Worm (Caenorhabditis elegans): ENCODE data around the gene F23F1.5.

The F23F1.5 gene

DNA sequence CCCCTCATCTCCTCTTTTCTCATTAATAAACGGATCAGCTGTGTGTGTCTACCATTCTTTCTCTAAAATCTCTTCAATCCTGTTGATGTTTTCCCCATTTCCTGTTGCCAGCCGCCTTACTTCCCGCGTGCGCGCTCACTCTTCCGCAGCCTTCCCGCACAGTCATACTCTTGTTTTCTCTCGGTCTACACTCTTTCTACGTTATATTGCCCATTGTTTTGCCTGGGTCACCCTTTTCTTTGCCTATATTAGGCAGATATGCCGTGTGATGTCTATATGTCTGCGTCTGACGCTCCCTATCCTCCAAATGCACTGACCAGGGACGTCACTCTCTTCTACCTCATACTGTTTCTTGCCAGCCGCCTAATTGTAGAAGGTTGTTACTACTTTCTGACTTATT lies 34.9 kb upstream of the F23F1.5 start (continued):
- no peak for TF ChIP-seq daf-16 (GFP tag; optimal IDR thresholded peaks at IDR 0.05)
- peak; percentile 19 for TF ChIP-seq daf-16 (tag; optimal IDR thresholded peaks at IDR 0.05)
- TF ChIP-seq nhr-11 (tag; optimal IDR thresholded peaks at IDR 0.05) = peak; percentile 2
- TF ChIP-seq sdz-12 (GFP tag; optimal IDR thresholded peaks at IDR 0.05) = no peak
- TF ChIP-seq dve-1 (tag; optimal IDR thresholded peaks at IDR 0.05; ENCODE audit: insufficient read depth) = peak; percentile 43
- peak; percentile 51 for TF ChIP-seq nhr-28 (tag; optimal IDR thresholded peaks at IDR 0.05)
- no peak for TF ChIP-seq F26F4.8 (GFP tag; conservative IDR thresholded peaks at IDR 0.05)
- peak; percentile 45 for TF ChIP-seq spr-1 (tag; optimal IDR thresholded peaks at IDR 0.05)
- TF ChIP-seq saeg-2 (GFP tag; IDR thresholded peaks at IDR 0.05) = no peak
- no peak for TF ChIP-seq tag-97 (GFP tag; IDR thresholded peaks at IDR 0.05)
- peak; percentile 38 for TF ChIP-seq mep-1 (tag; optimal IDR thresholded peaks at IDR 0.05)
- peak; percentile 44 for TF ChIP-seq nhr-48 (tag; optimal IDR thresholded peaks at IDR 0.05)
- TF ChIP-seq duxl-1 (tag; optimal IDR thresholded peaks at IDR 0.05; ENCODE audit: poor library complexity) = no peak
- TF ChIP-seq hlh-30 (tag; optimal IDR thresholded peaks at IDR 0.05; ENCODE audit: insufficient read depth) = peak; percentile 86
- no peak for TF ChIP-seq D1046.2 (GFP tag; IDR thresholded peaks at IDR 0.05)
- TF ChIP-seq unc-130 (GFP tag; optimal IDR thresholded peaks at IDR 0.05) = no peak

DNA sequence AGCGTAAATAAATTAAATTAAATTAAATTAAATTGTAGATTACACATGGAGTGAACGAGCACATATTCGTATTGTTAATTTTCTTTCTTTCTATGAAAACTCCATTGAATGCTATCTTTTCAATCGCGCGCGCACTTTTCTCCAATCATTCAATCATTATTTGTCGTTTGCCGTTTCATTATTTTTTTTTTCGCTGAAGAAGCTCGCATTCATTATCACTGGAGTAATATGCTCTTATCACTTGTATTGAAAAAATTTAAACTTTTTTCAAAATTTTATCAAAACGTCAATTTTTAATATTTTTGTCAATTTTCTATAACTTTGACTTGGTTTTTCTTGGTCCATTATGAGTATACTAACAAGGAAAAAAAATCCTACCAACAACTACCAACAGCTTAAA lies 34.1 kb upstream of the F23F1.5 start:
- peak; percentile 13 for TF ChIP-seq dve-1 (tag; optimal IDR thresholded peaks at IDR 0.05; ENCODE audit: insufficient read depth)
- TF ChIP-seq dpl-1 (GFP tag; optimal IDR thresholded peaks at IDR 0.05) = no peak
- TF ChIP-seq lin-29 (GFP tag; IDR thresholded peaks at IDR 0.05) = no peak
- TF ChIP-seq dmd-6 (GFP tag; IDR thresholded peaks at IDR 0.05) = peak; percentile 32; the same call in 1 of the 2 replicates
- no peak for TF ChIP-seq zfp-3 (GFP tag; conservative IDR thresholded peaks at IDR 0.05)
- no peak for TF ChIP-seq dmd-9 (GFP tag; IDR thresholded peaks at IDR 0.05)
- TF ChIP-seq pqm-1 (tag; optimal IDR thresholded peaks at IDR 0.05) = peak; percentile 31

DNA sequence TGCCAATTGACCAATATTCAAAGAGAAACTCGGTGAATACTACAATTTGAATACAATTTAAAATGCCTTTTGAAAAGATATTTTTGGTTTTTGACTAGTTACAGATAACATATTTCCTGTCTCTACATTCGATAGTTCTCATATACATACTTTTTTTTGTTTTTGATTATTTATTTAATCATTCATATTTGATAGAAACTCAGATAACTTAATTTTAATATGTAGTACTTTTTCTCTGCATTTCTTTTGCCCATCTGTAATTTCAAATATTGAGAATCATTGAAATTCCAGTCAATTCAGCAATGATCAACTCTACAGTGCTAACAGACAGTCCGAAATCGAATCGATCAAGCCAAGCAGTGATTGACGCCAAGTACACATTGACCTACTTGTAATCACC lies 29.6 kb upstream of the F23F1.5 start, which contains the start of gene C23H3.2:
Gene C23H3.2, plus strand, starts transcription at position 301 of the 400 bp plus-strand sequence.
- TF ChIP-seq lsy-2 (tag; optimal IDR thresholded peaks at IDR 0.05) = no peak
- TF ChIP-seq nhr-111 (GFP tag; optimal IDR thresholded peaks at IDR 0.05) = no peak
- no peak for TF ChIP-seq ztf-11 (tag; optimal IDR thresholded peaks at IDR 0.05)
- TF ChIP-seq ceh-32 (tag; optimal IDR thresholded peaks at IDR 0.05; ENCODE audit: poor library complexity) = no peak
- no peak for TF ChIP-seq spr-1 (tag; optimal IDR thresholded peaks at IDR 0.05)
- TF ChIP-seq nhr-6 (tag; optimal IDR thresholded peaks at IDR 0.05) = no peak
- no peak for TF ChIP-seq lin-15B (tag; optimal IDR thresholded peaks at IDR 0.05)
- TF ChIP-seq mep-1 (tag; optimal IDR thresholded peaks at IDR 0.05) = no peak
- TF ChIP-seq set-16 (GFP tag; IDR thresholded peaks at IDR 0.05) = no peak
- TF ChIP-seq spr-3 (GFP tag; optimal IDR thresholded peaks at IDR 0.05) = no peak
- TF ChIP-seq F26F4.8 (GFP tag; conservative IDR thresholded peaks at IDR 0.05) = no peak

DNA sequence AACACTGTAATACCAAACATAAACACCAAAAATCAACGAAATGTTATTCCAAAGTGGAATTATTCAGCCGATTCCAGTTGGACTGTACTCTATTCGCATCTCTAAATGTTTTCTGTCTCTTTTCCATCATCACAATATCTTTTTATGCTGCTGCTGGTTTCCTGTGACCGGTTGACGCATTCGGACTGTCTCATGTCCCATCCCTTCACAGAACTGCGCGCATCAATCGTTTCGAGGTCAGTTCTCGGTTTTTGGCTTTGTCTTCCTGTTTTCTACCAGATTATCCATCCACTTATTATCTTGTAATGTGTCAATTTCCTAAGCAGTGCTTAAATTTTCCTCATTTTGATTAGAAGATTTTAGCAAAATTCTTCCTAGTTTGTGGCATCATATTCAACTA lies 28.7 kb upstream of the F23F1.5 start:
- TF ChIP-seq hlh-30 (tag; optimal IDR thresholded peaks at IDR 0.05; ENCODE audit: insufficient read depth) (peak; percentile 47), hlh-11 (tag; optimal IDR thresholded peaks at IDR 0.05) (peak; percentile 22), mdt-29 (GFP tag; IDR thresholded peaks at IDR 0.05) (no peak), nhr-28 (tag; optimal IDR thresholded peaks at IDR 0.05) (peak; percentile 26)

DNA sequence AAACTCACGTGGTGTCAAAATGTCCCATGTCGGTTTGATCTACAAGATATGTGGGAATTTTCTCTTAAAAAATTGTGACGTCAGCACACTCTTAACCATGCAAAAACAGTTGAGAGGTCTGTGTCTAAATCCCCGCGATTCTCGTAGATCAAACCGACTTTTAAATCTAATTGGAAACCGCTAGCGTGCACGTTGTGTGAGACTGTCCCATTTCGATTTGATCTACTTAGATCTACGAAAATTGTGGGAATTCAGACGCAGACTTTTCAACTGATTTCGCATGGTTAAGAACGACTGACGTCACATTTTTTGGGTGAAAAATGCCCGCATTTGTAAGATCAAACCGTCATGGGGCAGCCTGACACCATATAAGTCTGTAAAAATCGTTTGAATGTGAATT lies 26.5 kb upstream of the F23F1.5 start:
- no peak for TF ChIP-seq ztf-11 (tag; optimal IDR thresholded peaks at IDR 0.05)
- no peak for TF ChIP-seq nhr-48 (tag; optimal IDR thresholded peaks at IDR 0.05)
- TF ChIP-seq egl-43 (GFP tag; IDR thresholded peaks at IDR 0.05) = no peak
- TF ChIP-seq dmd-8 (GFP tag; IDR thresholded peaks at IDR 0.05) = 0 out of 2 replicates have a peak, but pooled peaks have one; percentile 9
- 0 out of 2 replicates have a peak, but pooled peaks have one; percentile 3 for TF ChIP-seq dmd-6 (GFP tag; IDR thresholded peaks at IDR 0.05)
- TF ChIP-seq nhr-102 (tag; optimal IDR thresholded peaks at IDR 0.05) = no peak
- no peak for TF ChIP-seq ZK546.5 (tag; optimal IDR thresholded peaks at IDR 0.05)
- no peak for TF ChIP-seq nhr-77 (tag; optimal IDR thresholded peaks at IDR 0.05)
- TF ChIP-seq unc-62 (GFP tag; optimal IDR thresholded peaks at IDR 0.05 in 1 of 2) = peak in 1 of 2 experiments; percentile 78
- no peak for TF ChIP-seq unc-62 (tag; optimal IDR thresholded peaks at IDR 0.05)
- no peak for TF ChIP-seq ceh-82 (tag; optimal IDR thresholded peaks at IDR 0.05)
- TF ChIP-seq lir-3 (tag; optimal IDR thresholded peaks at IDR 0.05) = no peak
- TF ChIP-seq zag-1 (tag; optimal IDR thresholded peaks at IDR 0.05) = no peak
- no peak for TF ChIP-seq daf-19 (GFP tag; conservative IDR thresholded peaks at IDR 0.05)
- no peak for TF ChIP-seq Y5F2A.4 (GFP tag; optimal IDR thresholded peaks at IDR 0.05)
- TF ChIP-seq zip-11 (GFP tag; IDR thresholded peaks at IDR 0.05) = no peak

Data from whole organism, L4 larva.